Worm (Caenorhabditis elegans) whole organism, midembryonic: ENCODE results near the gene T14G8.4.

Source experiments
- med-1 ChIP-seq: sonication (generic microtip); optimal IDR thresholded peaks from 2 replicates; lab custom pipeline; 2017; ENCODE audit warnings: missing genetic modification characterization, mild to moderate bottlenecking, missing compliant biosample characterization, antibody characterized with exemption, missing genetic modification reagents; ENCODE audit not compliant: insufficient read depth
- tab-1 ChIP-seq: fragments of 200-800 bp; sonication (Bioruptor generic); IDR thresholded peaks from 2 replicates; pipeline ENCODE4 v1.3.6; 2022; ENCODE audit warnings: missing genetic modification characterization, missing compliant biosample characterization
- ztf-23 ChIP-seq: fragments of 200-800 bp; sonication (Bioruptor generic); IDR thresholded peaks from 2 replicates; pipeline ENCODE4 v1.3.6; 2022; ENCODE audit warnings: missing genetic modification reagents, missing genetic modification characterization, missing compliant biosample characterization

DNA sequence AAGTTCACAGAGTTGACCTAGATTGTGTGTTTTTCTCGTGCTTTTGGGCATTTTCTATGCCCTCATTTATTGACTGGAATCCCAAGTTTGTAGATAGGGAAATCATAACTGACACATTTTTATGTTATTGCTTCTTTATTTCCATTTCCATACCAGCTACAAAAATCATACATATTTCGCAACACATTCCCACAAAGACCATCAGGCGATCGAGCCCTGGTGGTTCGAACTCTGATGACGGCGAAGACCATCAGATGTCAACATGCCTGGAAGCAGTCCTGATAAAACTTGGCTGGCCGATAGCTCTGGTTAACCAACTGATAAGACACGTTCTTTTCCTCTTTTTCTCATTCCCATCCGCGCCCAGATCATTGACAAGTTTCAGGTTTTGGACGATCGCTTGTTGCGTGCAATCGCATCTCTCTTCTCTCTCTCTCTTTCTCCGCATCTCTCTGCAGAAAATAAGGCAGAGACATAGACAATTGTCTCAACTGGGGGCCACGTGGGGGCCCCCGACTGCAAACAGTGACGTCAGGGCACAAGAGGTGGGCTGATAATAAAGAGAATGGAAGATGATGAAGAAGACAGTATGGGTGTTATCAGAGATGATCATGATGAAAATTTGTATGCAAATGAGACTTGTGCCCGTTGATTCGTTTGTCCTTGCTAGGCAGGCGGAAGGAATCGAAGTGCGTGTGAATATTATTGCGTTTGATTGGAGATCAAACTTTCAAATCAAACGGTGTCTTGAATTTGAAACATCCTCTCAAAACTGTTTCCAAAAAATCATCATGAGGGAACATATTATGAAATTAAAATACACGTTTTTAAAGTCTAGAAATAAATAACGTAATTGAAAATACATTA is 8.6 kb upstream of the T14G8.4 start:
- TF ChIP-seq tab-1 (GFP tag; lab: Robert Waterston, UW) = no peak
- no peak for TF ChIP-seq med-1 (GFP tag; lab: Kevin White, UChicago)
- no peak for TF ChIP-seq ztf-23 (GFP tag; lab: Robert Waterston, UW)
